Worm (Caenorhabditis elegans) whole organism, L4/young adult: ENCODE measurements around the gene C37E2.3.

Experiments
- W03F9.2 ChIP-seq: fragments of 150-350 bp; optimal IDR thresholded peaks from 2 replicates; lab custom pipeline; 2014; ENCODE audit warnings: missing biosample characterization, missing genetic modification characterization
- dao-5 ChIP-seq: sonication (generic microtip); optimal IDR thresholded peaks from 2 replicates; lab custom pipeline; 2016; ENCODE audit warnings: missing genotype, missing genetic modification characterization, moderate library complexity, missing compliant biosample characterization
- him-1 ChIP-seq: sonication (generic microtip); optimal IDR thresholded peaks from 2 replicates; lab custom pipeline; 2016; ENCODE audit warnings: missing genotype, missing genetic modification reagents, missing genetic modification characterization, missing compliant biosample characterization

- peak; percentile 30 for TF ChIP-seq him-1 (tag; lab: Kevin White, UChicago)
- TF ChIP-seq W03F9.2 (tag; lab: Kevin White, UChicago) = peak; percentile 77
- TF ChIP-seq dao-5 (tag; lab: Kevin White, UChicago) = no peak
These were observed 33.5 kb upstream of the C37E2.3 start for ce11 chrX:14146740-14147140.
